Fruit fly (Drosophila melanogaster) whole organism, embryonic: ENCODE data around the gene Sf3a2.

ENCODE experiments used
- Abd-B ChIP-seq: fragments of 200-800 bp; sonication (Bioruptor generic); optimal IDR thresholded peaks from 2 replicates; lab custom pipeline; 2018; ENCODE audit warnings: missing biosample characterization, mild to moderate bottlenecking, missing genetic modification characterization, moderate library complexity
- Bdp1 ChIP-seq: fragments of 200-800 bp; sonication (Bioruptor generic); optimal IDR thresholded peaks from 3 replicates; lab custom pipeline; 2016; ENCODE audit warnings: missing biosample characterization, missing genetic modification characterization
- CG10267 ChIP-seq: fragments of 200-800 bp; sonication (Bioruptor generic); optimal IDR thresholded peaks from 2 replicates; lab custom pipeline; 2018; ENCODE audit warnings: missing biosample characterization, mild to moderate bottlenecking, missing genetic modification characterization, moderate library complexity
- CG10366 ChIP-seq: fragments of 200-800 bp; sonication (Bioruptor generic); IDR thresholded peaks from 2 replicates; pipeline ENCODE4 v1.3.6; 2022; ENCODE audit warnings: missing biosample characterization, missing genetic modification characterization
- CG11093 ChIP-seq: fragments of 200-800 bp; sonication (Bioruptor generic); IDR thresholded peaks from 3 replicates; pipeline ENCODE4 v1.3.6; 2022; ENCODE audit warnings: missing biosample characterization, missing genetic modification characterization
- CG11695 ChIP-seq: fragments of 200-800 bp; sonication (Bioruptor generic); IDR thresholded peaks from 3 replicates; pipeline ENCODE4 v1.3.6; 2022; ENCODE audit warnings: missing biosample characterization, missing genetic modification characterization
- CG12659 ChIP-seq: fragments of 200-800 bp; sonication (Bioruptor generic); optimal IDR thresholded peaks from 3 replicates; lab custom pipeline; 2017; ENCODE audit warnings: mild to moderate bottlenecking, missing biosample characterization, missing genetic modification reagents, missing genetic modification characterization
- CG13624 ChIP-seq: fragments of 200-800 bp; sonication (Bioruptor generic); optimal IDR thresholded peaks from 2 replicates; lab custom pipeline; 2016; ENCODE audit warnings: missing biosample characterization, missing genetic modification characterization
- CG15601 ChIP-seq: fragments of 200-800 bp; sonication (Bioruptor generic); optimal IDR thresholded peaks from 3 replicates; lab custom pipeline; 2019; ENCODE audit warnings: missing biosample characterization, mild to moderate bottlenecking, missing genetic modification characterization, moderate library complexity
- CG16813 ChIP-seq: fragments of 200-800 bp; sonication (Bioruptor generic); IDR thresholded peaks from 3 replicates; pipeline ENCODE4 v1.3.6; 2022; ENCODE audit warnings: missing biosample characterization, missing genetic modification characterization; ENCODE audit not compliant: partially characterized antibody
- CG17186 ChIP-seq: fragments of 200-800 bp; sonication (Bioruptor generic); optimal IDR thresholded peaks from 3 replicates; lab custom pipeline; 2017; ENCODE audit warnings: missing biosample characterization, missing genetic modification reagents, missing genetic modification characterization
- CG17802 ChIP-seq: fragments of 200-800 bp; sonication (Bioruptor generic); optimal IDR thresholded peaks from 2 replicates; lab custom pipeline; 2018; ENCODE audit warnings: missing biosample characterization, mild to moderate bottlenecking, missing genetic modification characterization, moderate library complexity
- CG2202 ChIP-seq: fragments of 200-800 bp; sonication (Bioruptor generic); optimal IDR thresholded peaks from 2 replicates; lab custom pipeline; 2018; ENCODE audit warnings: missing biosample characterization, mild to moderate bottlenecking, missing genetic modification characterization
- CG34224 ChIP-seq: fragments of 200-800 bp; sonication (Bioruptor generic); IDR thresholded peaks from 3 replicates; pipeline ENCODE4 v1.3.6; 2022; ENCODE audit warnings: missing biosample characterization, missing genetic modification characterization; ENCODE audit not compliant: partially characterized antibody
- CG34376 ChIP-seq: fragments of 200-800 bp; sonication (Bioruptor generic); optimal IDR thresholded peaks from 2 replicates; lab custom pipeline; 2018; ENCODE audit warnings: missing biosample characterization, mild to moderate bottlenecking, missing genetic modification characterization
- CG4328 ChIP-seq: fragments of 200-800 bp; sonication (Bioruptor generic); optimal IDR thresholded peaks from 3 replicates; lab custom pipeline; 2017; ENCODE audit warnings: missing biosample characterization, missing genetic modification reagents, missing genetic modification characterization
- CG4617 ChIP-seq: fragments of 200-800 bp; sonication (Bioruptor generic); optimal IDR thresholded peaks from 3 replicates; lab custom pipeline; 2016; ENCODE audit warnings: missing biosample characterization, missing genetic modification characterization, borderline replicate concordance
- CG6854 ChIP-seq: fragments of 200-800 bp; sonication (Bioruptor generic); optimal IDR thresholded peaks from 3 replicates; lab custom pipeline; 2017; ENCODE audit warnings: missing biosample characterization, mild to moderate bottlenecking, missing genetic modification characterization
- CG7963 ChIP-seq: fragments of 200-800 bp; sonication (Bioruptor generic); IDR thresholded peaks from 3 replicates; pipeline ENCODE4 v1.3.6; 2022; ENCODE audit warnings: missing biosample characterization, missing genetic modification characterization; ENCODE audit not compliant: partially characterized antibody
- CG9437 ChIP-seq: fragments of 200-800 bp; sonication (Bioruptor generic); optimal IDR thresholded peaks from 2 replicates; lab custom pipeline; 2018; ENCODE audit warnings: missing biosample characterization, mild to moderate bottlenecking, missing genetic modification characterization
- CTCF ChIP-seq: fragments of 200-800 bp; sonication (Bioruptor generic); optimal IDR thresholded peaks from 2 replicates; lab custom pipeline; 2017; ENCODE audit warnings: missing biosample characterization, mild to moderate bottlenecking, missing genetic modification characterization, moderate library complexity
- Deaf1 ChIP-seq: fragments of 200-800 bp; optimal IDR thresholded peaks from 3 replicates; lab custom pipeline; 2019; ENCODE audit warnings: missing biosample characterization, mild to moderate bottlenecking, missing genetic modification characterization, moderate library complexity
- Dek ChIP-seq: fragments of 200-800 bp; sonication (Bioruptor generic); optimal IDR thresholded peaks from 3 replicates; lab custom pipeline; 2019; ENCODE audit warnings: missing biosample characterization, mild to moderate bottlenecking, missing genetic modification characterization, moderate library complexity
- Doc3 ChIP-seq: fragments of 200-800 bp; sonication (Bioruptor generic); IDR thresholded peaks from 3 replicates; pipeline ENCODE4 v1.3.6; 2022; ENCODE audit warnings: missing biosample characterization, missing genetic modification characterization; ENCODE audit not compliant: partially characterized antibody
- Dp ChIP-seq: fragments of 200-800 bp; sonication (Bioruptor generic); optimal IDR thresholded peaks from 2 replicates; lab custom pipeline; 2018; ENCODE audit warnings: missing biosample characterization, mild to moderate bottlenecking, missing genetic modification characterization, moderate library complexity
- Dref ChIP-seq: fragments of 200-800 bp; sonication (Bioruptor generic); IDR thresholded peaks from 2 replicates; pipeline ENCODE4 v1.3.6; 2022; ENCODE audit warnings: missing biosample characterization, missing genetic modification characterization
- Drgx ChIP-seq: fragments of 200-800 bp; sonication (Bioruptor generic); IDR thresholded peaks from 2 replicates; pipeline ENCODE4 v1.3.6; 2022; ENCODE audit warnings: missing biosample characterization, missing genetic modification characterization
- Ets65A ChIP-seq: fragments of 200-800 bp; sonication (Bioruptor generic); peaks from one replicate; lab custom pipeline; 2016; ENCODE audit warnings: missing biosample characterization, missing genetic modification characterization
- Hmr ChIP-seq: fragments of 200-800 bp; sonication (Bioruptor generic); optimal IDR thresholded peaks from 3 replicates; lab custom pipeline; 2017; ENCODE audit warnings: mild to moderate bottlenecking, missing biosample characterization, missing genetic modification reagents, missing genetic modification characterization
- Hsf ChIP-seq: fragments of 200-800 bp; sonication (Bioruptor generic); optimal IDR thresholded peaks from 3 replicates; lab custom pipeline; 2016; ENCODE audit warnings: missing biosample characterization, missing genetic modification characterization
- Max ChIP-seq: fragments of 200-800 bp; sonication (Bioruptor generic); optimal IDR thresholded peaks from 2 replicates; lab custom pipeline; 2016; ENCODE audit warnings: missing biosample characterization, mild to moderate bottlenecking, missing genetic modification characterization
- Meics ChIP-seq: fragments of 200-800 bp; sonication (Bioruptor generic); optimal IDR thresholded peaks from 2 replicates; lab custom pipeline; 2017; ENCODE audit warnings: missing biosample characterization, mild to moderate bottlenecking, missing genetic modification characterization
- Oaz ChIP-seq: fragments of 200-800 bp; sonication (Bioruptor generic); IDR thresholded peaks from 2 replicates; pipeline ENCODE4 v1.3.6; 2022; ENCODE audit warnings: missing biosample characterization, missing genetic modification characterization
- Stat92E ChIP-seq, 3 experiments: fragments of >200 bp in 2 of 3; fragments of 200-800 bp in 1 of 3; sonication (Bioruptor generic) in 1 of 3; optimal IDR thresholded peaks; 2 replicates each; lab custom pipeline; 2017 to 2019; ENCODE audit warnings: missing biosample characterization in 3 of 3, missing genetic modification characterization in 3 of 3, mild to moderate bottlenecking in 1 of 3, moderate library complexity in 1 of 3
- Vsx1 ChIP-seq: fragments of 200-800 bp; sonication (Bioruptor generic); optimal IDR thresholded peaks from 2 replicates; lab custom pipeline; 2017; ENCODE audit warnings: missing biosample characterization, mild to moderate bottlenecking, missing genetic modification characterization, missing genetic modification reagents
- cad ChIP-seq: fragments of >200 bp; optimal IDR thresholded peaks from 2 replicates; lab custom pipeline; 2017; ENCODE audit warnings: missing biosample characterization, missing genetic modification characterization
- gcm ChIP-seq: fragments of 200-800 bp; sonication (Bioruptor generic); optimal IDR thresholded peaks from 2 replicates; lab custom pipeline; 2019; ENCODE audit warnings: missing biosample characterization, mild to moderate bottlenecking, missing genetic modification characterization, moderate library complexity
- ham ChIP-seq: fragments of 200-800 bp; sonication (Bioruptor generic); IDR thresholded peaks from 2 replicates; pipeline ENCODE4 v1.3.6; 2022; ENCODE audit warnings: missing biosample characterization, missing genetic modification characterization
- nerfin-2 ChIP-seq: fragments of 200-800 bp; sonication (Bioruptor generic); IDR thresholded peaks from 2 replicates; pipeline ENCODE4 v1.3.6; 2022; ENCODE audit warnings: missing biosample characterization, missing genetic modification characterization; ENCODE audit not compliant: partially characterized antibody
- odd ChIP-seq: fragments of 200-800 bp; sonication (Bioruptor generic); optimal IDR thresholded peaks from 2 replicates; lab custom pipeline; 2017; ENCODE audit warnings: missing biosample characterization, mild to moderate bottlenecking, missing genetic modification characterization
- pan ChIP-seq, 4 experiments: fragments of >200 bp in 3 of 4; fragments of 200-800 bp in 1 of 4; sonication (Bioruptor generic) in 1 of 4; optimal IDR thresholded peaks in 3 of 4; IDR thresholded peaks in 1 of 4; 2 replicates each; pipeline versions ENCODE4 v1.3.6 to Lab custom; 2017 to 2022; ENCODE audit warnings: missing biosample characterization in 2 of 4, missing genetic modification characterization in 2 of 4, mixed read lengths in 1 of 4
- pho ChIP-seq: fragments of 200-800 bp; sonication (Bioruptor generic); optimal IDR thresholded peaks from 2 replicates; lab custom pipeline; 2016; ENCODE audit warnings: missing biosample characterization, missing genetic modification characterization
- phol ChIP-seq: fragments of 200-800 bp; sonication (Bioruptor generic); optimal IDR thresholded peaks from 3 replicates; lab custom pipeline; 2018; ENCODE audit warnings: missing biosample characterization, mild to moderate bottlenecking, missing genetic modification characterization, moderate library complexity
- psq ChIP-seq: fragments of 200-800 bp; sonication (Bioruptor generic); optimal IDR thresholded peaks from 2 replicates; lab custom pipeline; 2017; ENCODE audit warnings: missing biosample characterization, missing genetic modification characterization
- sd ChIP-seq: fragments of 200-800 bp; sonication (Bioruptor generic); optimal IDR thresholded peaks from 3 replicates; lab custom pipeline; 2018; ENCODE audit warnings: missing biosample characterization, mild to moderate bottlenecking, missing genetic modification characterization, moderate library complexity
- sisA ChIP-seq: fragments of 200-800 bp; sonication (Bioruptor generic); IDR thresholded peaks from 2 replicates; pipeline ENCODE4 v1.3.6; 2022; ENCODE audit warnings: missing biosample characterization, missing genetic modification characterization
- stwl ChIP-seq: fragments of 200-800 bp; sonication (Bioruptor generic); optimal IDR thresholded peaks from 3 replicates; lab custom pipeline; 2018; ENCODE audit warnings: missing biosample characterization, mild to moderate bottlenecking, missing genetic modification characterization, moderate library complexity
- trem ChIP-seq: fragments of 200-800 bp; optimal IDR thresholded peaks from 3 replicates; lab custom pipeline; 2019; ENCODE audit warnings: missing biosample characterization, mild to moderate bottlenecking, missing genetic modification characterization, moderate library complexity
- trh ChIP-seq: fragments of 200-800 bp; sonication (Bioruptor generic); optimal IDR thresholded peaks from 2 replicates; lab custom pipeline; 2016; ENCODE audit warnings: missing biosample characterization, missing genetic modification characterization
- yki ChIP-seq: fragments of >200 bp; optimal IDR thresholded peaks from 3 replicates; lab custom pipeline; 2018

Sf3a2 gene

dm6 chr3L:12849867-12850301 lies 36.1 kb upstream of the Sf3a2 start, which contains the start of the genes CG10948 and Wbp2 (continued):
- TF ChIP-seq CG15601 (tag; lab: Kevin White, UChicago), result peak; percentile 21
- no peak for TF ChIP-seq Abd-B (GFP tag; lab: Kevin White, UChicago)
- peak; percentile 29 for TF ChIP-seq Max (GFP tag; lab: Kevin White, UChicago)
- peak; percentile 89 for TF ChIP-seq CG12659 (GFP tag; lab: Kevin White, UChicago)
- TF ChIP-seq Stat92E (GFP tag; optimal IDR thresholded peaks at IDR 0.05; lab: Kevin White, UChicago), result peak in 1 of 3 experiments; percentile 21
- peak; percentile 90 for TF ChIP-seq CG4617
- no peak for TF ChIP-seq gcm (GFP tag; lab: Kevin White, UChicago)
- no peak for TF ChIP-seq CG4328 (GFP tag; lab: Kevin White, UChicago)
- no peak; the same call in 1 of the 2 replicates for TF ChIP-seq nerfin-2 (GFP tag; lab: Robert Waterston, UW)
- no peak for TF ChIP-seq Deaf1
- peak; percentile 14 for TF ChIP-seq Dp (GFP tag; lab: Kevin White, UChicago)
- TF ChIP-seq trem, result peak; percentile 94
- TF ChIP-seq Vsx1, result peak; percentile 73
- no peak for TF ChIP-seq Dek (tag; lab: Kevin White, UChicago)
- no peak for TF ChIP-seq CG2202 (tag; lab: Kevin White, UChicago)
- no peak for TF ChIP-seq CG17186 (GFP tag; lab: Kevin White, UChicago)
- TF ChIP-seq CG10366 (GFP tag; lab: Robert Waterston, UW), result no peak
- TF ChIP-seq trh (GFP tag; lab: Kevin White, UChicago), result no peak
- no peak for TF ChIP-seq CG11695 (GFP tag; lab: Robert Waterston, UW)
- TF ChIP-seq CG16813 (GFP tag; lab: Robert Waterston, UW), result peak; percentile 48; the same call in 1 of the 3 replicates
- no peak for TF ChIP-seq CG17802 (tag; lab: Kevin White, UChicago)
- TF ChIP-seq CG34224, result peak; percentile 49
- TF ChIP-seq yki, result no peak
- TF ChIP-seq Hsf (GFP tag; lab: Kevin White, UChicago), result peak; percentile 28
- TF ChIP-seq odd (GFP tag; lab: Kevin White, UChicago), result peak; percentile 15
- no peak for TF ChIP-seq sd (tag; lab: Kevin White, UChicago)
- no peak for TF ChIP-seq cad (GFP tag; lab: Kevin White, UChicago)
- peak; percentile 97 for TF ChIP-seq stwl (tag; lab: Kevin White, UChicago)
- no peak for TF ChIP-seq Oaz (GFP tag; lab: Robert Waterston, UW)
- no peak for TF ChIP-seq Bdp1 (GFP tag; lab: Kevin White, UChicago)
- TF ChIP-seq sisA (GFP tag; lab: Robert Waterston, UW), result no peak
- TF ChIP-seq Hmr (GFP tag; lab: Kevin White, UChicago), result no peak
- TF ChIP-seq CG13624 (GFP tag; lab: Kevin White, UChicago), result peak; percentile 17
- no peak for TF ChIP-seq pho (GFP tag; lab: Kevin White, UChicago)
- TF ChIP-seq pan (optimal IDR thresholded peaks at IDR 0.05; lab: Kevin White, UChicago), result no peak
- TF ChIP-seq pan (GFP tag; optimal IDR thresholded peaks at IDR 0.05 in 1 of 2, IDR thresholded peaks at IDR 0.05 in 1 of 2), result no peak
- peak; percentile 44; the same call in 2 of the 3 replicates for TF ChIP-seq Doc3
- peak; percentile 24 for TF ChIP-seq CTCF
- TF ChIP-seq CG11093 (GFP tag; lab: Robert Waterston, UW), result no peak
- peak; percentile 33 for TF ChIP-seq CG9437
- TF ChIP-seq CG7963 (GFP tag; lab: Robert Waterston, UW), result 0 out of 3 replicates have a peak, but pooled peaks have one; percentile 32
- TF ChIP-seq CG6854, result peak; percentile 47
- TF ChIP-seq Meics (GFP tag; lab: Kevin White, UChicago), result no peak
- TF ChIP-seq Ets65A (GFP tag; lab: Kevin White, UChicago), result peak; percentile 14
- peak; percentile 87 for TF ChIP-seq Dref (GFP tag; lab: Robert Waterston, UW)
- no peak for TF ChIP-seq ham
- TF ChIP-seq CG10267 (tag; lab: Kevin White, UChicago), result peak; percentile 59
- TF ChIP-seq phol (tag; lab: Kevin White, UChicago), result peak; percentile 96
- peak; percentile 25 for TF ChIP-seq CG34376 (GFP tag; lab: Kevin White, UChicago)
- TF ChIP-seq Drgx (GFP tag; lab: Robert Waterston, UW), result no peak
- peak; percentile 54 for TF ChIP-seq psq (GFP tag; lab: Kevin White, UChicago)
